Worm (Caenorhabditis elegans) whole organism, late embryonic: Measurements from ENCODE around the gene clk-2.

Source experiments
- C08G9.2 ChIP-seq: sonication (generic microtip); optimal IDR thresholded peaks from 2 replicates; lab custom pipeline; 2016; ENCODE audit warnings: mild to moderate bottlenecking, missing genetic modification characterization, moderate library complexity, missing compliant biosample characterization
- C38D4.7 ChIP-seq: fragments of 200-800 bp; sonication (Bioruptor generic); optimal IDR thresholded peaks from 2 replicates; lab custom pipeline; 2018; ENCODE audit warnings: mild to moderate bottlenecking, missing genetic modification characterization, moderate library complexity, missing compliant biosample characterization
- F13H6.1 ChIP-seq: sonication (generic microtip); optimal IDR thresholded peaks from 2 replicates; lab custom pipeline; 2016; ENCODE audit warnings: missing genetic modification characterization, missing compliant biosample characterization
- K02D7.2 ChIP-seq: sonication (generic microtip); optimal IDR thresholded peaks from 2 replicates; lab custom pipeline; 2017; ENCODE audit warnings: mild to moderate bottlenecking, missing genetic modification characterization, missing compliant biosample characterization
- K09A11.1 ChIP-seq: sonication (generic microtip); optimal IDR thresholded peaks from 2 replicates; lab custom pipeline; 2017; ENCODE audit warnings: antibody characterized with exemption, mild to moderate bottlenecking, missing genetic modification characterization, missing compliant biosample characterization; ENCODE audit not compliant: insufficient read depth
- T23F11.4 ChIP-seq: fragments of 200-800 bp; sonication (Bioruptor generic); optimal IDR thresholded peaks from 2 replicates; lab custom pipeline; 2018; ENCODE audit warnings: mild to moderate bottlenecking, missing genetic modification characterization, missing compliant biosample characterization
- Y22D7AL.16 ChIP-seq: sonication (generic microtip); optimal IDR thresholded peaks from 2 replicates; lab custom pipeline; 2016; ENCODE audit warnings: missing genetic modification characterization, missing compliant biosample characterization
- ceh-14 ChIP-seq: sonication (generic microtip); optimal IDR thresholded peaks from 2 replicates; lab custom pipeline; 2016; ENCODE audit warnings: missing genotype, missing genetic modification characterization, missing compliant biosample characterization
- ceh-18 ChIP-seq: sonication (generic microtip); optimal IDR thresholded peaks from 2 replicates; lab custom pipeline; 2016; ENCODE audit warnings: missing genetic modification characterization, missing compliant biosample characterization
- ceh-22 ChIP-seq: sonication (generic microtip); optimal IDR thresholded peaks from 2 replicates; lab custom pipeline; 2017; ENCODE audit warnings: missing biosample characterization, missing genetic modification characterization
- ceh-30 ChIP-seq: fragments of 150-350 bp; optimal IDR thresholded peaks from 2 replicates; lab custom pipeline; 2014; ENCODE audit warnings: missing biosample characterization, missing genetic modification characterization
- ceh-45 ChIP-seq: fragments of 200-800 bp; sonication (Bioruptor generic); IDR thresholded peaks from 2 replicates; pipeline ENCODE4 v1.3.6; 2022; ENCODE audit warnings: missing genetic modification reagents, missing genetic modification characterization, missing compliant biosample characterization
- ceh-48 ChIP-seq: sonication (generic microtip); optimal IDR thresholded peaks from 2 replicates; lab custom pipeline; 2016; ENCODE audit warnings: missing genetic modification characterization, inconsistent platforms, missing compliant biosample characterization
- ceh-6 ChIP-seq: fragments of 200-800 bp; sonication (Bioruptor generic); optimal IDR thresholded peaks from 2 replicates; lab custom pipeline; 2018; ENCODE audit warnings: mild to moderate bottlenecking, missing genetic modification characterization, missing compliant biosample characterization
- che-1 ChIP-seq: sonication (generic microtip); optimal IDR thresholded peaks from 2 replicates; lab custom pipeline; 2016; ENCODE audit warnings: mild to moderate bottlenecking, missing genetic modification characterization, missing compliant biosample characterization
- dve-1 ChIP-seq: sonication (generic microtip); optimal IDR thresholded peaks from 2 replicates; lab custom pipeline; 2017; ENCODE audit warnings: antibody characterized with exemption, mild to moderate bottlenecking, missing genetic modification characterization, missing compliant biosample characterization
- elt-2 ChIP-seq: sonication (generic microtip); optimal IDR thresholded peaks from 2 replicates; lab custom pipeline; 2016; ENCODE audit warnings: missing genetic modification reagents, missing genetic modification characterization, missing compliant biosample characterization
- elt-4 ChIP-seq: sonication (generic microtip); optimal IDR thresholded peaks from 2 replicates; lab custom pipeline; 2016; ENCODE audit warnings: missing genetic modification characterization, missing compliant biosample characterization
- ets-4 ChIP-seq: sonication (generic microtip); optimal IDR thresholded peaks from 2 replicates; lab custom pipeline; 2016; ENCODE audit warnings: missing genetic modification characterization, missing compliant biosample characterization
- eyg-1 ChIP-seq: sonication (generic microtip); optimal IDR thresholded peaks from 2 replicates; lab custom pipeline; 2016; ENCODE audit warnings: missing genotype, missing genetic modification characterization, missing compliant biosample characterization
- fkh-6 ChIP-seq: sonication (generic microtip); optimal IDR thresholded peaks from 2 replicates; lab custom pipeline; 2016; ENCODE audit warnings: missing genetic modification characterization, missing compliant biosample characterization
- hlh-30 ChIP-seq: sonication (generic microtip); optimal IDR thresholded peaks from 2 replicates; lab custom pipeline; 2017; ENCODE audit warnings: antibody characterized with exemption, missing genetic modification characterization, missing compliant biosample characterization; ENCODE audit not compliant: insufficient read depth
- hlh-6 ChIP-seq: sonication (generic microtip); optimal IDR thresholded peaks from 2 replicates; lab custom pipeline; 2016; ENCODE audit warnings: missing genotype, missing genetic modification characterization, missing compliant biosample characterization
- lin-11 ChIP-seq: fragments of 200-800 bp; sonication (Bioruptor generic); optimal IDR thresholded peaks from 2 replicates; lab custom pipeline; 2018; ENCODE audit warnings: mild to moderate bottlenecking, missing genetic modification characterization, missing compliant biosample characterization
- mec-3 ChIP-seq: sonication (generic microtip); optimal IDR thresholded peaks from 2 replicates; lab custom pipeline; 2016; ENCODE audit warnings: borderline replicate concordance, missing genetic modification characterization, missing compliant biosample characterization
- nhr-232 ChIP-seq: sonication (generic microtip); optimal IDR thresholded peaks from 2 replicates; lab custom pipeline; 2016; ENCODE audit warnings: missing genetic modification characterization, missing compliant biosample characterization
- npax-4 ChIP-seq: sonication (generic microtip); optimal IDR thresholded peaks from 2 replicates; lab custom pipeline; 2016; ENCODE audit warnings: missing genetic modification characterization, missing compliant biosample characterization
- pat-9 ChIP-seq: fragments of 200-800 bp; sonication (Bioruptor generic); optimal IDR thresholded peaks from 2 replicates; lab custom pipeline; 2018; ENCODE audit warnings: mild to moderate bottlenecking, missing genetic modification characterization, moderate library complexity, missing compliant biosample characterization
- pax-1 ChIP-seq: fragments of 150-350 bp; optimal IDR thresholded peaks from 2 replicates; lab custom pipeline; 2014; ENCODE audit warnings: missing biosample characterization, missing genetic modification characterization
- pha-2 ChIP-seq: sonication (generic microtip); optimal IDR thresholded peaks from 2 replicates; lab custom pipeline; 2017; ENCODE audit warnings: mild to moderate bottlenecking, missing genetic modification characterization, missing compliant biosample characterization
- rnt-1 ChIP-seq: sonication (generic microtip); optimal IDR thresholded peaks from 2 replicates; lab custom pipeline; 2016; ENCODE audit warnings: missing genetic modification characterization, missing compliant biosample characterization
- sdc-2 ChIP-seq: sonication (generic microtip); optimal IDR thresholded peaks from 2 replicates; lab custom pipeline; 2016; ENCODE audit warnings: missing genotype, missing genetic modification characterization, missing compliant biosample characterization
- syd-9 ChIP-seq: sonication (generic microtip); optimal IDR thresholded peaks from 2 replicates; lab custom pipeline; 2016; ENCODE audit warnings: mild to moderate bottlenecking, missing genetic modification characterization, moderate library complexity, missing compliant biosample characterization
- tbx-2 ChIP-seq: sonication (generic microtip); optimal IDR thresholded peaks from 2 replicates; lab custom pipeline; 2016; ENCODE audit warnings: missing genetic modification characterization, missing compliant biosample characterization
- unc-55 ChIP-seq: sonication (generic microtip); optimal IDR thresholded peaks from 2 replicates; lab custom pipeline; 2017; ENCODE audit warnings: missing biosample characterization, missing genetic modification reagents, missing genetic modification characterization
- ztf-16 ChIP-seq: sonication (generic microtip); optimal IDR thresholded peaks from 2 replicates; lab custom pipeline; 2017; ENCODE audit warnings: missing genetic modification characterization, missing compliant biosample characterization

clk-2 gene

DNA sequence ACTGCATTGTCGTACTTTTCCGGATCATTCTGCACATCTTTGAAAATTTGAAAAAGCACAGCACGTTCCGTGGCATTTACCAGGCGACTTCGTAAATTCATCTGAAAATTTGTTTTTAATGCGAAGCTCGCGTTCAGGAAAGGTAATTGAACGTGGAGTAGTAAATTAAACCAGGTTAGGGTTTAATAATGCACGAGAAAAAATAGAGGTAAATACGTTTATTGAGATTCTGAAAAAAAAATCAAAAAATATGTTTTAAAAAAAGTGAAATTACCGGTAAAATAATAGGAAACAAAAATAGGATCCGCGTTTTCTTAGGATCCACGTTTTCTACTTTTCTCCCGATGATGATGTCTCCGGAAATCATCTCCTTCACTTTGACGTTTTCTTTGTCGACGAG is at the start of gene clk-2:
clk-2 (minus strand) TSS at position 101 of the 400 bp plus-strand sequence.
- TF ChIP-seq ets-4 (tag; lab: Kevin White, UChicago) = no peak
- TF ChIP-seq F13H6.1 = no peak
- TF ChIP-seq ceh-6 (GFP tag; lab: Kevin White, UChicago) = no peak
- TF ChIP-seq rnt-1 (tag; lab: Kevin White, UChicago) = no peak
- no peak for TF ChIP-seq pha-2 (tag; lab: Kevin White, UChicago)
- no peak for TF ChIP-seq elt-4 (tag; lab: Kevin White, UChicago)
- no peak for TF ChIP-seq elt-2 (tag; lab: Kevin White, UChicago)
- TF ChIP-seq ceh-48 (tag; lab: Kevin White, UChicago) = no peak
- no peak for TF ChIP-seq mec-3 (tag; lab: Kevin White, UChicago)

ce11 chrIII:7566098-7566497 is 47.8 kb upstream of the clk-2 start, which contains the start of gene ttr-32:
Gene ttr-32 (plus strand): TSS chrIII:7566411.
- TF ChIP-seq ceh-48 (tag; lab: Kevin White, UChicago) = no peak
- no peak for TF ChIP-seq T23F11.4 (GFP tag; lab: Kevin White, UChicago)
- no peak for TF ChIP-seq K09A11.1 (tag; lab: Kevin White, UChicago)
- TF ChIP-seq pax-1 (tag; lab: Kevin White, UChicago) = no peak
- no peak for TF ChIP-seq C08G9.2 (tag; lab: Kevin White, UChicago)
- TF ChIP-seq ceh-6 (GFP tag; lab: Kevin White, UChicago) = no peak
- no peak for TF ChIP-seq Y22D7AL.16 (tag; lab: Kevin White, UChicago)
- TF ChIP-seq hlh-30 = no peak
- no peak for TF ChIP-seq K02D7.2 (tag; lab: Kevin White, UChicago)
- TF ChIP-seq ceh-22 (tag; lab: Kevin White, UChicago) = no peak
- TF ChIP-seq ceh-45 (GFP tag; lab: Robert Waterston, UW) = no peak
- TF ChIP-seq eyg-1 (tag; lab: Kevin White, UChicago) = no peak
- TF ChIP-seq nhr-232 (tag; lab: Kevin White, UChicago) = no peak
- no peak for TF ChIP-seq syd-9

DNA sequence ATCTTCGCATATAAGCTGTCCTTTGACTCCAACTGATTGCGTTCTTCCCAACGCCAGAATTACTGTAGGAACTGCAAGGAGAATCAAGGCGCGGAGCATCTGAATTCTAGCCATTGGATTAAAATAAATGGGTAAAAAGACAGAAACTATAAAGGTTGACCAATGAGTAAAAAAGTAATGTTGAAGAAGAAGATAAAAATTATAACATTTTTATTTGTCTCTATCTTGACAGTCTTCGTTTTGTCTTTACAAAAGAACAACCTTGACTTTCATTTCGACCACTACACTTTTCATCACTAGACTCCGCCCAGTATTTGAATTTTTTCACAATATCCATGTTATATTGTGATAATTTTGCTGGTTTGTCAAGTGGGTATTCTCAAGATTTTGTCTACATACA is 46.9 kb upstream of the clk-2 start, which contains the start of gene ttr-8:
ttr-8 (minus strand) TSS at position 101 of the 400 bp plus-strand sequence.
- no peak for TF ChIP-seq ceh-18 (tag; lab: Kevin White, UChicago)
- no peak for TF ChIP-seq fkh-6 (tag; lab: Kevin White, UChicago)
- no peak for TF ChIP-seq F13H6.1
- no peak for TF ChIP-seq npax-4 (tag; lab: Kevin White, UChicago)
- no peak for TF ChIP-seq pat-9
- TF ChIP-seq ceh-30 (tag; lab: Kevin White, UChicago) = no peak
- TF ChIP-seq ztf-16 = no peak

DNA sequence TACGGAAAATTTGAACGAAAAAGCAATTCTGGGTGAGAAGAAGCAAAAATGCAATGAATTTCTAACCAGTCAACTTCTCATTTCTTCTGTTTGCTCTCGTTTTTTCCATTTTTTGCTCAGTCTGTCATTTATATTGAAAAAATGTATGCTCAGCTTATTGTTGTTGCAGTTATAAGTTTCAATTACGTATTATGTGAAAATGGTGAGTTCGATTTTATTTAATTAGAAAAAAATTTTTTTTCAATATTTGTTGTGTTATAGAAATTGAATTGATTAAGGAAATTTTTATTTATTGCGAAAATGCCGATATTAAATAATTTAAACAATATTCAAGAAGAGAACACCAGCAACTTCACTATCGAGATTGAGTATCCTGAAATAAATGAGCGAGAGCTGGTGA is 43.5 kb upstream of the clk-2 start, which contains the start of gene lgc-12:
lgc-12 (plus strand) TSS at position 301 of the 400 bp plus-strand sequence.
- TF ChIP-seq ceh-22 (tag; lab: Kevin White, UChicago) (no peak), hlh-6 (tag; lab: Kevin White, UChicago) (no peak), lin-11 (tag; lab: Kevin White, UChicago) (no peak), C08G9.2 (tag; lab: Kevin White, UChicago) (no peak), syd-9 (no peak), sdc-2 (tag; lab: Kevin White, UChicago) (no peak), K02D7.2 (tag; lab: Kevin White, UChicago) (no peak), C38D4.7 (GFP tag; lab: Kevin White, UChicago) (no peak), ceh-14 (no peak), dve-1 (no peak), pha-2 (tag; lab: Kevin White, UChicago) (no peak), F13H6.1 (no peak), K09A11.1 (tag; lab: Kevin White, UChicago) (no peak), ztf-16 (no peak), ceh-30 (tag; lab: Kevin White, UChicago) (no peak)
- TF ChIP-seq, all 69 proteins: peak for 0

DNA sequence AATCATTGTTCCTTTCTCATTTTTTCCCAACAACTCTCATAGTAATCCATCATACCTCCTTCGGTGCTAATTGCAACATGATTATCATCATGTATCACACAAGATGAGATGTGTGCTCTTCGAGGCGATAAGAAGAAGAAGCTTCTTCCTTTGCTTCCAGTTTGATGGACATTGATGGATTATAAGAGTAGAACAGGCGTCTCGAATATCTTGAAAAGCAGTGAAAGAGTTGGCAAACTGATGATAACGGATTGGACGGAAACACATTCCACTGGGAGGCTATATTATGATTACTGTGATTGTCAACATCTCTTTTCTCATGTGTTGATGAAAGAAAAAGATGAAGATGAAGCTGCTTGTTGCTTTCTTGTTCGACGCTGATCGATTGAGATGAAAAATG is 41.5 kb upstream of the clk-2 start:
- TF ChIP-seq unc-55 (peak; percentile 99), tbx-2 (tag; lab: Kevin White, UChicago) (peak; percentile 26), ceh-48 (tag; lab: Kevin White, UChicago) (no peak), che-1 (no peak), rnt-1 (tag; lab: Kevin White, UChicago) (peak; percentile 55), ceh-18 (tag; lab: Kevin White, UChicago) (peak; percentile 73)
